Fruit fly (Drosophila melanogaster) whole organism, embryonic: ENCODE data around the gene CG7714.

Source experiments
- Bdp1 ChIP-seq: fragments of 200-800 bp; sonication (Bioruptor generic); optimal IDR thresholded peaks from 3 replicates; lab custom pipeline; 2016; ENCODE audit warnings: missing biosample characterization, missing genetic modification characterization
- Bteb2 ChIP-seq: fragments of 200-800 bp; sonication (Bioruptor generic); optimal IDR thresholded peaks from 2 replicates; lab custom pipeline; 2016; ENCODE audit warnings: missing biosample characterization, missing genetic modification characterization
- CG10979 ChIP-seq: fragments of 200-800 bp; sonication (Bioruptor generic); optimal IDR thresholded peaks from 2 replicates; lab custom pipeline; 2018; ENCODE audit warnings: missing biosample characterization, mild to moderate bottlenecking, missing genetic modification characterization, moderate library complexity
- CG11723 ChIP-seq: fragments of 200-800 bp; sonication (Bioruptor generic); optimal IDR thresholded peaks from 2 replicates; lab custom pipeline; 2017; ENCODE audit warnings: missing biosample characterization, mild to moderate bottlenecking, missing genetic modification characterization
- CG12071 ChIP-seq: fragments of 200-800 bp; sonication (Bioruptor generic); optimal IDR thresholded peaks from 3 replicates; lab custom pipeline; 2018; ENCODE audit warnings: missing biosample characterization, mild to moderate bottlenecking, missing genetic modification characterization
- CG12155 ChIP-seq: fragments of 200-800 bp; sonication (Bioruptor generic); optimal IDR thresholded peaks from 3 replicates; lab custom pipeline; 2016; ENCODE audit warnings: missing biosample characterization, missing genetic modification characterization
- CG14441 ChIP-seq: fragments of 200-800 bp; sonication (Bioruptor generic); IDR thresholded peaks from 2 replicates; pipeline ENCODE4 v1.3.6; 2022; ENCODE audit warnings: missing biosample characterization, missing genetic modification characterization
- CG14965 ChIP-seq: fragments of 200-800 bp; sonication (Bioruptor generic); optimal IDR thresholded peaks from 2 replicates; lab custom pipeline; 2016; ENCODE audit warnings: missing biosample characterization, missing genetic modification characterization, borderline replicate concordance
- CG17186 ChIP-seq: fragments of 200-800 bp; sonication (Bioruptor generic); optimal IDR thresholded peaks from 3 replicates; lab custom pipeline; 2017; ENCODE audit warnings: missing biosample characterization, missing genetic modification reagents, missing genetic modification characterization
- CG30020 ChIP-seq: fragments of 200-800 bp; optimal IDR thresholded peaks from 2 replicates; lab custom pipeline; 2019; ENCODE audit warnings: missing biosample characterization, mild to moderate bottlenecking, missing genetic modification characterization, moderate library complexity
- CG34422 ChIP-seq: fragments of 200-800 bp; sonication (Bioruptor generic); IDR thresholded peaks from 3 replicates; pipeline ENCODE4 v1.3.6; 2022; ENCODE audit warnings: missing biosample characterization, missing genetic modification characterization
- CG3847 ChIP-seq: fragments of 200-800 bp; sonication (Bioruptor generic); IDR thresholded peaks from 2 replicates; pipeline ENCODE4 v1.3.6; 2022; ENCODE audit warnings: missing biosample characterization, missing genetic modification characterization
- CG3995 ChIP-seq: fragments of 200-800 bp; sonication (Bioruptor generic); optimal IDR thresholded peaks from 3 replicates; lab custom pipeline; 2016; ENCODE audit warnings: missing biosample characterization, missing genetic modification characterization
- CG5953 ChIP-seq: fragments of 200-800 bp; sonication (Bioruptor generic); IDR thresholded peaks from 2 replicates; pipeline ENCODE4 v1.3.6; 2022; ENCODE audit warnings: missing biosample characterization, missing genetic modification characterization
- CG6254 ChIP-seq: fragments of 200-800 bp; sonication (Bioruptor generic); optimal IDR thresholded peaks from 3 replicates; lab custom pipeline; 2017; ENCODE audit warnings: mild to moderate bottlenecking, missing biosample characterization, missing genetic modification reagents, missing genetic modification characterization
- CG6272 ChIP-seq: fragments of 200-800 bp; sonication (Bioruptor generic); IDR thresholded peaks from 2 replicates; pipeline ENCODE4 v1.3.6; 2022; ENCODE audit warnings: missing biosample characterization, missing genetic modification characterization
- CG8944 ChIP-seq: fragments of 200-800 bp; sonication (Bioruptor generic); optimal IDR thresholded peaks from 3 replicates; lab custom pipeline; 2016; ENCODE audit warnings: missing biosample characterization, missing genetic modification characterization
- CG9215 ChIP-seq: fragments of 200-800 bp; sonication (Bioruptor generic); IDR thresholded peaks from 2 replicates; pipeline ENCODE4 v1.3.6; 2022; ENCODE audit warnings: missing biosample characterization, missing genetic modification characterization
- CG9932 ChIP-seq: fragments of 200-800 bp; sonication (Bioruptor generic); IDR thresholded peaks from 2 replicates; pipeline ENCODE4 v1.3.6; 2022; ENCODE audit warnings: missing biosample characterization, missing genetic modification characterization
- Ets97D ChIP-seq: fragments of 200-800 bp; sonication (Bioruptor generic); optimal IDR thresholded peaks from 3 replicates; lab custom pipeline; 2016; ENCODE audit warnings: missing biosample characterization, missing genetic modification characterization
- GATAe ChIP-seq: fragments of 200-800 bp; sonication (Bioruptor generic); conservative IDR thresholded peaks from 2 replicates; pipeline ENCODE4 v1.3.6; 2022; ENCODE audit warnings: missing biosample characterization, missing genetic modification characterization
- HLH54F ChIP-seq: fragments of 200-800 bp; sonication (Bioruptor generic); optimal IDR thresholded peaks from 3 replicates; lab custom pipeline; 2016; ENCODE audit warnings: missing biosample characterization, missing genetic modification characterization
- HLHmδ ChIP-seq: fragments of 200-800 bp; sonication (Bioruptor generic); optimal IDR thresholded peaks from 2 replicates; lab custom pipeline; 2018; ENCODE audit warnings: missing biosample characterization, mild to moderate bottlenecking, missing genetic modification characterization, moderate library complexity
- NC2β ChIP-seq: fragments of 200-800 bp; sonication (Bioruptor generic); optimal IDR thresholded peaks from 2 replicates; lab custom pipeline; 2016; ENCODE audit warnings: missing biosample characterization, missing genetic modification characterization
- PHDP ChIP-seq: fragments of 200-800 bp; sonication (Bioruptor generic); optimal IDR thresholded peaks from 3 replicates; lab custom pipeline; 2018; ENCODE audit warnings: missing biosample characterization, mild to moderate bottlenecking, missing genetic modification characterization, moderate library complexity
- Sox100B ChIP-seq: fragments of 200-800 bp; sonication (Bioruptor generic); optimal IDR thresholded peaks from 3 replicates; lab custom pipeline; 2018; ENCODE audit warnings: missing biosample characterization, mild to moderate bottlenecking, missing genetic modification characterization
- Vsx1 ChIP-seq: fragments of 200-800 bp; sonication (Bioruptor generic); optimal IDR thresholded peaks from 2 replicates; lab custom pipeline; 2017; ENCODE audit warnings: missing biosample characterization, mild to moderate bottlenecking, missing genetic modification characterization, missing genetic modification reagents
- Xrp1 ChIP-seq: fragments of 200-800 bp; sonication (Bioruptor generic); IDR thresholded peaks from 2 replicates; pipeline ENCODE4 v1.3.6; 2022; ENCODE audit warnings: missing biosample characterization, missing genetic modification characterization
- chif ChIP-seq, 2 experiments: fragments of 200-800 bp; sonication (Bioruptor generic); optimal IDR thresholded peaks; 3 replicates each; lab custom pipeline; 2016; ENCODE audit warnings: missing biosample characterization in 2 of 2, missing genetic modification characterization in 2 of 2
- corto ChIP-seq: fragments of 200-800 bp; sonication (Bioruptor generic); optimal IDR thresholded peaks from 2 replicates; lab custom pipeline; 2016; ENCODE audit warnings: missing biosample characterization, mild to moderate bottlenecking, missing genetic modification characterization, moderate library complexity
- da ChIP-seq: fragments of 200-800 bp; sonication (Bioruptor generic); optimal IDR thresholded peaks from 2 replicates; lab custom pipeline; 2016; ENCODE audit warnings: missing biosample characterization, missing genetic modification characterization
- disco-r ChIP-seq: fragments of 200-800 bp; sonication (Bioruptor generic); optimal IDR thresholded peaks from 2 replicates; lab custom pipeline; 2016; ENCODE audit warnings: missing biosample characterization, missing genetic modification characterization
- dpn ChIP-seq, 2 experiments: fragments of 200-800 bp; sonication (Bioruptor generic); optimal IDR thresholded peaks; 3 replicates each; lab custom pipeline; 2016; ENCODE audit warnings: missing biosample characterization in 2 of 2, missing genetic modification characterization in 2 of 2
- gro ChIP-seq: fragments of 200-800 bp; sonication (Bioruptor generic); optimal IDR thresholded peaks from 2 replicates; lab custom pipeline; 2016; ENCODE audit warnings: missing biosample characterization, missing genetic modification characterization
- jing ChIP-seq: fragments of 200-800 bp; sonication (Bioruptor generic); optimal IDR thresholded peaks from 2 replicates; lab custom pipeline; 2018; ENCODE audit warnings: missing biosample characterization, mild to moderate bottlenecking, missing genetic modification characterization
- klu ChIP-seq: fragments of 200-800 bp; sonication (Bioruptor generic); IDR thresholded peaks from 2 replicates; pipeline ENCODE4 v1.3.6; 2022; ENCODE audit warnings: missing biosample characterization, missing genetic modification characterization
- kni ChIP-seq: fragments of 200-800 bp; sonication (Bioruptor generic); optimal IDR thresholded peaks from 3 replicates; lab custom pipeline; 2017; ENCODE audit warnings: mild to moderate bottlenecking, missing biosample characterization, missing genetic modification reagents, missing genetic modification characterization
- lmd ChIP-seq: fragments of 200-800 bp; sonication (Bioruptor generic); IDR thresholded peaks from 2 replicates; pipeline ENCODE4 v1.3.6; 2022; ENCODE audit warnings: missing biosample characterization, missing genetic modification characterization
- nerfin-1 ChIP-seq: fragments of 200-800 bp; sonication (Bioruptor generic); optimal IDR thresholded peaks from 3 replicates; lab custom pipeline; 2019; ENCODE audit warnings: missing biosample characterization, mild to moderate bottlenecking, missing genetic modification characterization, moderate library complexity
- nom ChIP-seq: fragments of 200-800 bp; sonication (Bioruptor generic); optimal IDR thresholded peaks from 2 replicates; lab custom pipeline; 2017; ENCODE audit warnings: missing biosample characterization, missing genetic modification characterization, mild to moderate bottlenecking, moderate library complexity, missing genetic modification reagents
- pfk ChIP-seq: fragments of 200-800 bp; sonication (Bioruptor generic); optimal IDR thresholded peaks from 2 replicates; lab custom pipeline; 2018; ENCODE audit warnings: missing biosample characterization, mild to moderate bottlenecking, missing genetic modification characterization, moderate library complexity
- pnt ChIP-seq: fragments of 200-800 bp; sonication (Bioruptor generic); optimal IDR thresholded peaks from 3 replicates; lab custom pipeline; 2016; ENCODE audit warnings: missing biosample characterization, missing genetic modification characterization
- pros ChIP-seq: fragments of 200-800 bp; sonication (Bioruptor generic); optimal IDR thresholded peaks from 3 replicates; lab custom pipeline; 2019; ENCODE audit warnings: missing biosample characterization, mild to moderate bottlenecking, missing genetic modification characterization, moderate library complexity
- ro ChIP-seq: fragments of 200-800 bp; sonication (Bioruptor generic); IDR thresholded peaks from 2 replicates; pipeline ENCODE4 v1.3.6; 2022; ENCODE audit warnings: missing biosample characterization, missing genetic modification characterization
- slp2 ChIP-seq: fragments of 200-800 bp; sonication (Bioruptor generic); optimal IDR thresholded peaks from 2 replicates; lab custom pipeline; 2016; ENCODE audit warnings: missing biosample characterization, missing genetic modification characterization
- trem ChIP-seq: fragments of 200-800 bp; optimal IDR thresholded peaks from 3 replicates; lab custom pipeline; 2019; ENCODE audit warnings: missing biosample characterization, mild to moderate bottlenecking, missing genetic modification characterization, moderate library complexity
- ttk ChIP-seq: fragments of 200-800 bp; sonication (Bioruptor generic); IDR thresholded peaks from 2 replicates; pipeline ENCODE4 v2.1.2; 2022; ENCODE audit warnings: missing biosample characterization, missing genetic modification characterization
- vnd ChIP-seq: fragments of 200-800 bp; sonication (Bioruptor generic); IDR thresholded peaks from 3 replicates; pipeline ENCODE4 v1.3.6; 2022; ENCODE audit warnings: missing biosample characterization, missing genetic modification characterization; ENCODE audit not compliant: partially characterized antibody
- zfh2 ChIP-seq: fragments of 200-800 bp; sonication (Bioruptor generic); optimal IDR thresholded peaks from 2 replicates; lab custom pipeline; 2016; ENCODE audit warnings: missing biosample characterization, missing genetic modification characterization

The CG7714 gene

DNA sequence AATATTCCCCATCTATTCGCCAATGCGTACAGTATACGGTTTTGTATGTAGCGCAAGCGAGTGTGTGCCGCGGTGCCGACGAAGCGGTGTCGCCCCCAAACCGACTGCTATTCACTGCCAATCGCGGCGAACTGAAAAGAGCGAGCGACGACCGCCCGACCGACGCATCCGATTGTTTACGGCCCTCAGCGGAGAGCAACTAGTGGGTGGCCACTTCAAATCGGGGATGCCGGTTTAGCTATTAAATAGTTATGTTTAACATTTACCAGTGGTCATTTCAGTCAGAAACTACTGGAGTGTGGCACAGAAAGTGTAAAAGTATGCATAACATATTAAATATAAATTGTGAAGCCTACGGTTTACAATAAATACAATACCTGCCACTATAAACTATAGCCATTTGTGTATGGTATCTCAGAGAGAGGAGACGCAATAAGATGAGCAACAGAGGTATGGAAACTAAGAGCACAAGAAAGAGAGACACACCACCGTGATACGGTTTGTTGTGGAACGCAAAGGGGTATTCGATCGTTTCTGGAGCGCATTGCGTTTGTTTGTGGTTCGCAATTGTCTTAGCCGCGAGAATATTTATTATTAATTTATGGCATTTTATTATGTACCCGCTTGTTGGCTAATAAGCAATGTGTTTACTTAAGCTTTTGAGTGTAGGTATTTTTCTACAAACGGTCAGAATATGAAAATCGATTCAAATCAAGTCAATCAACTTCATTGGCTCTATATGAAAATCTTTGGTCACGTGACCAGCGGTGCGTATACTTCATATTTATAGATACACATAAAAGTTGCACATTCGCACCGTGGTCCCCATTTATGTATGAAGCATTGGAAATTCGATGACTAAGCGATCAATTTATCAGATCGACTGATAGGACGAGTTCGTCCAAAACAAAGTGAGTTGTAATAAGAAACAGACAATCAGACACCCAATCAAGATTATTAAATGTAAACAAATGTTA, 14.0 kb upstream of the CG7714 start (continued):
- TF ChIP-seq HLH54F = no peak
- no peak for TF ChIP-seq lmd (GFP tag; lab: Robert Waterston, UW)
- peak; percentile 28; the same call in 1 of the 2 replicates for TF ChIP-seq CG3847
- TF ChIP-seq jing (GFP tag; lab: Kevin White, UChicago) = no peak
- no peak for TF ChIP-seq pnt (GFP tag; lab: Kevin White, UChicago)
- TF ChIP-seq nom = peak; percentile 28
- TF ChIP-seq CG14441 (GFP tag; lab: Robert Waterston, UW) = no peak
- no peak for TF ChIP-seq NC2β (GFP tag; lab: Kevin White, UChicago)
- TF ChIP-seq vnd = no peak
- TF ChIP-seq CG30020 = no peak
- peak; percentile 27 for TF ChIP-seq pros (GFP tag; lab: Kevin White, UChicago)
- TF ChIP-seq GATAe = no peak
- no peak for TF ChIP-seq trem (tag; lab: Kevin White, UChicago)
- TF ChIP-seq disco-r = no peak
- TF ChIP-seq CG14965 (GFP tag; lab: Kevin White, UChicago) = no peak
- peak; percentile 2 for TF ChIP-seq Sox100B (GFP tag; lab: Kevin White, UChicago)
- peak; percentile 53 for TF ChIP-seq kni (GFP tag; lab: Kevin White, UChicago)
- TF ChIP-seq HLHmδ (GFP tag; lab: Kevin White, UChicago) = peak; percentile 58
- no peak for TF ChIP-seq CG17186 (GFP tag; lab: Kevin White, UChicago)
- TF ChIP-seq CG3995 (GFP tag; lab: Kevin White, UChicago) = no peak
- TF ChIP-seq ro = no peak
- no peak for TF ChIP-seq CG11723 (GFP tag; lab: Kevin White, UChicago)
- TF ChIP-seq CG9215 (GFP tag; lab: Robert Waterston, UW) = no peak
- TF ChIP-seq Ets97D (GFP tag; lab: Kevin White, UChicago) = no peak
- TF ChIP-seq CG12155 = peak; percentile 30
- TF ChIP-seq Bteb2 (GFP tag; lab: Kevin White, UChicago) = no peak
- TF ChIP-seq CG10979 (tag; lab: Kevin White, UChicago) = peak; percentile 50
- no peak for TF ChIP-seq ttk
- no peak for TF ChIP-seq pfk (GFP tag; lab: Kevin White, UChicago)
- TF ChIP-seq da (GFP tag; lab: Kevin White, UChicago) = no peak
- TF ChIP-seq CG34422 (GFP tag; lab: Robert Waterston, UW) = peak; percentile 50; the same call in 1 of the 3 replicates
- TF ChIP-seq Bdp1 (GFP tag; lab: Kevin White, UChicago) = no peak
- TF ChIP-seq CG9932 (GFP tag; lab: Robert Waterston, UW) = peak; percentile 37; the same call in 1 of the 2 replicates
- peak; percentile 28; the same call in 1 of the 2 replicates for TF ChIP-seq CG6272 (GFP tag; lab: Robert Waterston, UW)
- no peak for TF ChIP-seq Vsx1 (GFP tag; lab: Kevin White, UChicago)
- TF ChIP-seq dpn (GFP tag; optimal IDR thresholded peaks at IDR 0.05; lab: Kevin White, UChicago) = no peak
- TF ChIP-seq zfh2 (GFP tag; lab: Kevin White, UChicago) = no peak
- TF ChIP-seq chif (GFP tag; optimal IDR thresholded peaks at IDR 0.05; lab: Kevin White, UChicago) = no peak
- TF ChIP-seq corto (GFP tag; lab: Kevin White, UChicago) = peak; percentile 8
- peak; percentile 17 for TF ChIP-seq PHDP (tag; lab: Kevin White, UChicago)
- no peak for TF ChIP-seq Xrp1 (GFP tag; lab: Robert Waterston, UW)
- TF ChIP-seq CG8944 (GFP tag; lab: Kevin White, UChicago) = no peak
- TF ChIP-seq CG5953 (GFP tag; lab: Robert Waterston, UW) = no peak
- no peak for TF ChIP-seq nerfin-1
- no peak for TF ChIP-seq gro (GFP tag; lab: Kevin White, UChicago)
- TF ChIP-seq slp2 (GFP tag; lab: Kevin White, UChicago) = no peak
- no peak for TF ChIP-seq klu (GFP tag; lab: Robert Waterston, UW)
- peak; percentile 49 for TF ChIP-seq CG12071 (GFP tag; lab: Kevin White, UChicago)
- TF ChIP-seq CG6254 = no peak
